Fruit fly (Drosophila melanogaster) whole organism, larva: ENCODE data around the gene CG10874.

Source experiments
- noc ChIP-seq: fragments of 200-800 bp; sonication (Bioruptor generic); optimal IDR thresholded peaks from 3 replicates; lab custom pipeline; 2019; ENCODE audit warnings: missing biosample characterization, mild to moderate bottlenecking, missing genetic modification characterization, moderate library complexity

The CG10874 gene

dm6 chr2L:2209002-2209401 is 16.8 kb upstream of the CG10874 start, which contains the start of gene CG33124:
TSS of gene CG33124 (minus strand) at chr2L:2209102.
- no peak for TF ChIP-seq noc (tag; lab: Kevin White, UChicago)

DNA sequence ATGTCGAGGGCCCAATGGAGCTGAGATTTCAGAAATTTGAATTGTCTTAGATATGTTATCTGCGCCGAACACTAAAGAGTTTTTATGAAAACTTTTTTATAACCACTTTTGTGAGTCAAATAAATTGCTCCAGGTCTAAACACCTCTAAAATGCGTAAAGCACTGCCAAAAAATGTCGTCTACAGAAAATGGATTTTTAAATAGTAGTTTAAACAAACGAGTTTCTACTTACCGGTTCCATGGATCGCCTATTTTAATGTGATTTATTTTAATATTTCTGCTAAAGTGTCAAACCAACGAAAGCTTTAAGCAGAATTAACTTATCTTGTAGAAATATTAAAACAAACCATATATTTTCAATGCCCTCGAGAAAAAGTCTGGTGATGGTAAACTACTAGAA is 13.9 kb upstream of the CG10874 start, which contains the start of gene CG31668:
CG31668 (minus strand) TSS at position 101 of the 400 bp plus-strand sequence.
- TF ChIP-seq noc (tag; lab: Kevin White, UChicago) = no peak

dm6 chr2L:2202853-2203717 is 10.9 kb upstream of the CG10874 start:
- TF ChIP-seq noc (tag; lab: Kevin White, UChicago) = no peak

DNA sequence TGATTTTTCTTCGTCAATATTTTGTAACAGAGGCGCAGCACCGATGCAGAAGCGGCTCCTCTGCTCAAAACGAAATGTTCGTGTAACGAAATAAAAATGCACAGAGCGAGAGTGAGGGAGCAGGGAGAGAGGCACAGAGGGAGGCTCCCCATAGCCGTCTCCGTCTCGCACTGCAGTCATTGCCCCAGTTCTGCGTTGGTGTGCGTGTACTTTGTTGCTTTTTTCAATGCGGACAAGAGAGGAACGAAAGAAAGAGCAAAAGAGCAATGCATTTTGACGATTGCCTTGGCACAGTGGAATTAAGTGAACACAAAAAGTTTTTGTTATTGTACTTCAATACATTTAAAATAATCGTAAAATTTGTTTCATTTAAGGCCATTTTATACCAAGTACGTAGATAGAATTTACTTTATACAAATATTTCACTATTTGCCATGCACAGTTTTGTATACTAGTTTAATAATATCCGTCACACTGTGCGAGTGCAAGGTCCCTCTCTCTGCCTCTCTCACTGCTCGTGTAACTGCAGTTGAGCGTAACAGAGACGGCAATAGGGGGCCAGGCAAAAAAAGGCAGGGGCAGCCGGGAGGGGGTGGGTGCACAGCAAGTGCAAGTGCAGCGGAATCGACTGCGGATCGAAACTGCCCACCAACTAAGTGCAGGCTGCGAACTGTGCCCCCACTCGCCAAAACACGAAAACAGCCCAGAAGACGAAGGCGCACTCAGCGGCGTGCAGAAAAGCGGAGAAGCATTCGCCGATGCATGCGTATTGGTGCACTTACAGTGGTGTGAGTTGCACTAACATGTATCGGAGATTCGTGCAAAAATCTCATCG is 10.0 kb upstream of the CG10874 start:
- no peak for TF ChIP-seq noc (tag; lab: Kevin White, UChicago)

DNA sequence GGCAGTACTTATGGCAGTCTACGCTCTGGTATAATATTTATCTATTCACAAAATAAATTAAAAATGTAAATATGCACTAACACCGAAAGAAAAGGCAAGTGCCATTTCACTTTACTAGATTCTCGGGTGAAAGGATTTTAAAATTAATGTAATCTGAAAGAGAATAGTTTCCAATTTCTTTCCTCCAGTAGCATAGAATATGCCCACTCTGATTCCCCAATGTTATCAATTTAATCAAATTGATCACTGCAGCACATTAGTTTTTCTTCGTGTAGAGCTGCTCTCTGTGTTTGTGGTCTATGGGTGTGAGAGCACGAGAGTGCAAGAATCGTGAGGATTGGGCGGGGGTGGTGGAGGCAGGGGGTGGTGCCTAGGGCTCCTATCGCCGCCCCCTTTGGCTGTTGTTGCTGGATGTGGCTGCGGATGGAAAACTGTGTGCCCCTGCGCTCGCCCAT is 8.9 kb upstream of the CG10874 start:
- TF ChIP-seq noc (tag; lab: Kevin White, UChicago) = no peak

- no peak for TF ChIP-seq noc (tag; lab: Kevin White, UChicago)
Observed at dm6 chr2L:2200136-2201036, 8.2 kb upstream of the CG10874 start.

DNA sequence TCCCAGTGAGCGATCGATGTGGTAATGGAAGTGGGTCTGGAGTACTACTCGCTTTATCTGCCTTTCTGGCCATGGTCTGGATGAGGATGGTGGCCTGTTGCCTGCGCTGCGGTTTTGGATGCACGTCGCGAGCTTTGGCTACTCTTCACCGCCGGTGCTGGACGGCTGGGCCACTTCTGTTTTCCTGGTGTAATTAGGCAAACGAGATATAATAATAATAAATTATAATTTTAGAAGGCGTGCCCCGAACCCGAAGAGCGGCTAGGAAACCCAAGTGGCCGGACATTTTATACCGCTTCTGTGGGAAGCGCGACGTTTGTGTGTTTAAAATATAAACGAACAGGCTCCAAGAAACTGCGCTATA is 7.2 kb upstream of the CG10874 start:
- no peak for TF ChIP-seq noc (tag; lab: Kevin White, UChicago)

- TF ChIP-seq noc (tag; lab: Kevin White, UChicago) = peak; percentile 56
Observed at dm6 chr2L:2198613-2199432, 6.6 kb upstream of the CG10874 start.

- no peak for TF ChIP-seq noc (tag; lab: Kevin White, UChicago)
Observed at dm6 chr2L:2198119-2198494, 5.9 kb upstream of the CG10874 start.

dm6 chr2L:2197475-2198118 is 5.4 kb upstream of the CG10874 start, which contains the start of gene COX7AL2:
TSS of gene COX7AL2 (minus strand) at chr2L:2197912.
- TF ChIP-seq noc (tag; lab: Kevin White, UChicago) = no peak

- peak; percentile 41 for TF ChIP-seq noc (tag; lab: Kevin White, UChicago)
Observed at dm6 chr2L:2196590-2197474, 4.6 kb upstream of the CG10874 start.

DNA sequence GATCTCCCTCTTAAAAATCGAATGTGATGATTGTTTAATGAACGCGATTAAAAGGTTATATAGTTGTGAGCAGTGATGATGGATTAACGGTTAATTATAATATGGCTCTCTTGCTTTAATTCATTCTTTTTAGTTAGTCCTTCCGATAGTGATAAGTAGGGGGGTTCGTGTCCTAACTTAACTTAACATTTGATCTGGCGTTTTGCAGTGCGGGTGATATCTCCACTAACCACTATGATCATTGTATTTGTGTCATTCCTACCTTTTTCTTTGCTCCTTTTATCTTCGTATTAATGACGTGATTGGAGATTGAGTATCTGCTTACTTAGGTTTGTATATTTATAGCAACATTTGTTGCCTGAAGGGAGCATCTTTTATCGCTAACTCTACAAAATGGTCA is 3.1 kb upstream of the CG10874 start:
- no peak for TF ChIP-seq noc (tag; lab: Kevin White, UChicago)

DNA sequence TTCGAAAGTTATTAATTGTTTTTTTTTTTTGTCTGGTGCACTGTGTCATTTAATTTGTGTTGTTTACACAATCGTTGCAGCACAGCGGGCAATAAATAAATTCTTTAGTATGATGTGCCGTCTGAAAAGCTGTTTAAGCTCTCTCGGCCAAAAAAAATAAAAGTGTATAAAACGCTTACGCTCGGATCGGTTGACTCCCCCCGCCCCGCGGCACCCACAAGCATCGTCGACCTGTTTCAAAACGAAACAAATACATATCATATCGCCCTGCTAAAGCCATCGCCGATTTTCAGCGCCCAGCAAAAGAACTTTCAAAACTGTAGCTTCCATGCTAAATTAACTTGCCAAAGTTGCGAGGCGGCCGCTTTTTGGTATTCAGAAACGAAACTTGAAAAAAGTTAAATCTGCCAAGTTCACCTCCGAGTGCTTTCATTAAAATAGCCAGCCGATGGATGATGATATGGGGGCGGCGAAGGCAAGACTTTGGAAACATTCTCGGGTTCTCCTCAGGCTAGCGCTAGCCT is 2.2 kb upstream of the CG10874 start:
- TF ChIP-seq noc (tag; lab: Kevin White, UChicago) = no peak
